Worm (Caenorhabditis elegans) whole organism, L1 larva: Measurements from ENCODE around the gene pdl-1.
A peak's percentile ranks its signal among the peaks of the same experiment; 100 is the strongest.

Experiments used
- C04F5.9 ChIP-seq: sonication (generic microtip); optimal IDR thresholded peaks from 2 replicates; lab custom pipeline; 2016; ENCODE audit warnings: missing genetic modification characterization, missing compliant biosample characterization
- Y116A8C.19 ChIP-seq: sonication (generic microtip); optimal IDR thresholded peaks from 2 replicates; lab custom pipeline; 2016; ENCODE audit warnings: missing compliant biosample characterization, missing genetic modification characterization, borderline replicate concordance
- ama-1 ChIP-seq: fragments of 150-350 bp; optimal IDR thresholded peaks from 2 replicates; lab custom pipeline; 2014
- ceh-8 ChIP-seq: fragments of 200-800 bp; sonication (Bioruptor generic); optimal IDR thresholded peaks from 2 replicates; lab custom pipeline; 2018; ENCODE audit warnings: mild to moderate bottlenecking, missing genetic modification characterization, moderate library complexity, missing compliant biosample characterization
- ceh-88 ChIP-seq: fragments of 200-800 bp; sonication (Bioruptor generic); IDR thresholded peaks from 2 replicates; pipeline ENCODE4 v1.3.6; 2022; ENCODE audit warnings: missing genetic modification characterization, missing compliant biosample characterization
- dsc-1 ChIP-seq: sonication (generic microtip); optimal IDR thresholded peaks from 2 replicates; lab custom pipeline; 2016; ENCODE audit warnings: mild to moderate bottlenecking, missing genetic modification characterization, missing compliant biosample characterization
- efl-1 ChIP-seq, 4 experiments: fragments of 150-350 bp; optimal IDR thresholded peaks in 3 of 4; peaks in 1 of 4; 1 replicate in 1 of 4; 2 replicates in 3 of 4; lab custom pipeline; 2014; ENCODE audit warnings: missing biosample characterization in 2 of 4, missing genetic modification characterization in 2 of 4, missing genetic modification reagents in 2 of 4
- efl-3 ChIP-seq: fragments of 200-800 bp; sonication (Bioruptor generic); optimal IDR thresholded peaks from 2 replicates; lab custom pipeline; 2018; ENCODE audit warnings: mild to moderate bottlenecking, missing genetic modification characterization, missing compliant biosample characterization
- egl-13 ChIP-seq: sonication (generic microtip); optimal IDR thresholded peaks from 2 replicates; lab custom pipeline; 2016; ENCODE audit warnings: missing genotype, missing genetic modification reagents, missing genetic modification characterization, missing compliant biosample characterization
- egl-27 ChIP-seq, 2 experiments: fragments of 150-350 bp in 1 of 2; sonication (generic microtip); optimal IDR thresholded peaks; 3 replicates each; lab custom pipeline; 2017 to 2018; ENCODE audit warnings: missing biosample characterization in 2 of 2, missing genetic modification characterization in 2 of 2, missing genetic modification reagents in 2 of 2
- elt-2 ChIP-seq: sonication (generic microtip); optimal IDR thresholded peaks from 2 replicates; lab custom pipeline; 2016; ENCODE audit warnings: missing genetic modification characterization, mild to moderate bottlenecking, inconsistent platforms, missing compliant biosample characterization, missing genetic modification reagents
- fkh-8 ChIP-seq: sonication (generic microtip); optimal IDR thresholded peaks from 2 replicates; lab custom pipeline; 2016; ENCODE audit warnings: mild to moderate bottlenecking, missing genetic modification characterization, missing compliant biosample characterization
- grh-1 ChIP-seq: fragments of 200-800 bp; sonication (Bioruptor generic); IDR thresholded peaks from 2 replicates; pipeline ENCODE4 v1.3.6; 2022; ENCODE audit warnings: missing genetic modification reagents, missing genetic modification characterization, missing compliant biosample characterization
- hlh-4 ChIP-seq: sonication (generic microtip); optimal IDR thresholded peaks from 2 replicates; lab custom pipeline; 2016; ENCODE audit warnings: mild to moderate bottlenecking, missing genetic modification characterization, missing compliant biosample characterization
- hpl-2 ChIP-seq: fragments of 150-350 bp; optimal IDR thresholded peaks from 2 replicates; lab custom pipeline; 2014; ENCODE audit warnings: missing biosample characterization, missing genetic modification reagents, missing genetic modification characterization
- irx-1 ChIP-seq: sonication (generic microtip); optimal IDR thresholded peaks from 2 replicates; lab custom pipeline; 2016; ENCODE audit warnings: missing genetic modification characterization, missing compliant biosample characterization
- isw-1 ChIP-seq: fragments of 200-800 bp; sonication (Bioruptor generic); IDR thresholded peaks from 2 replicates; pipeline ENCODE4 v1.3.6; 2022; ENCODE audit warnings: missing genetic modification characterization, missing compliant biosample characterization
- jun-1 ChIP-seq: fragments of 150-350 bp; optimal IDR thresholded peaks from 2 replicates; lab custom pipeline; 2014; ENCODE audit warnings: missing biosample characterization, missing genetic modification reagents, missing genetic modification characterization
- lin-13 ChIP-seq: fragments of 150-350 bp; optimal IDR thresholded peaks from 2 replicates; lab custom pipeline; 2014; ENCODE audit warnings: missing biosample characterization, missing genetic modification reagents, missing genetic modification characterization
- lin-14 ChIP-seq: fragments of 200-800 bp; sonication (Bioruptor generic); optimal IDR thresholded peaks from 2 replicates; lab custom pipeline; 2018; ENCODE audit warnings: mild to moderate bottlenecking, missing genetic modification characterization, moderate library complexity, missing compliant biosample characterization
- lin-35 ChIP-seq, 2 experiments: fragments of 150-350 bp; optimal IDR thresholded peaks; 2 replicates each; lab custom pipeline; 2014; ENCODE audit warnings: missing biosample characterization in 2 of 2, missing genetic modification characterization in 2 of 2, missing genetic modification reagents in 2 of 2
- mep-1 ChIP-seq: fragments of 150-350 bp; optimal IDR thresholded peaks from 2 replicates; lab custom pipeline; 2014; ENCODE audit warnings: missing biosample characterization, missing genetic modification characterization
- nhr-12 ChIP-seq: sonication (generic microtip); optimal IDR thresholded peaks from 2 replicates; lab custom pipeline; 2017; ENCODE audit warnings: missing biosample characterization, missing genetic modification characterization
- nhr-237 ChIP-seq: fragments of 150-350 bp; optimal IDR thresholded peaks from 2 replicates; lab custom pipeline; 2014; ENCODE audit warnings: missing biosample characterization, missing genetic modification characterization
- nhr-47 ChIP-seq: sonication (generic microtip); optimal IDR thresholded peaks from 2 replicates; lab custom pipeline; 2016; ENCODE audit warnings: mild to moderate bottlenecking, missing genetic modification characterization, moderate library complexity, missing compliant biosample characterization
- nhr-76 ChIP-seq: sonication (generic microtip); optimal IDR thresholded peaks from 2 replicates; lab custom pipeline; 2017; ENCODE audit warnings: missing biosample characterization, missing genetic modification characterization
- nhr-85 ChIP-seq: sonication (generic microtip); peaks from one replicate; lab custom pipeline; 2016; ENCODE audit warnings: missing genetic modification characterization, inconsistent platforms, missing compliant biosample characterization
- nhr-90 ChIP-seq: sonication (generic microtip); optimal IDR thresholded peaks from 2 replicates; lab custom pipeline; 2016; ENCODE audit warnings: mild to moderate bottlenecking, missing genetic modification characterization, missing compliant biosample characterization; ENCODE audit not compliant: poor library complexity
- sox-4 ChIP-seq: sonication (generic microtip); optimal IDR thresholded peaks from 2 replicates; lab custom pipeline; 2016; ENCODE audit warnings: missing genetic modification characterization, missing compliant biosample characterization
- sup-37 ChIP-seq: fragments of 200-800 bp; sonication (Bioruptor generic); optimal IDR thresholded peaks from 2 replicates; lab custom pipeline; 2018; ENCODE audit warnings: mild to moderate bottlenecking, missing genetic modification characterization, missing compliant biosample characterization
- tlp-1 ChIP-seq: fragments of 150-350 bp; optimal IDR thresholded peaks from 2 replicates; lab custom pipeline; 2014; ENCODE audit warnings: missing biosample characterization, missing genetic modification characterization
- unc-130 ChIP-seq: fragments of 150-350 bp; optimal IDR thresholded peaks from 2 replicates; lab custom pipeline; 2017; ENCODE audit warnings: missing biosample characterization, missing genetic modification characterization, inconsistent platforms
- unc-62 ChIP-seq: fragments of 150-350 bp; optimal IDR thresholded peaks from 2 replicates; lab custom pipeline; 2014; ENCODE audit warnings: missing biosample characterization, missing genetic modification reagents, missing genetic modification characterization
- xbp-1 ChIP-seq: sonication (generic microtip); optimal IDR thresholded peaks from 2 replicates; lab custom pipeline; 2016; ENCODE audit warnings: missing genetic modification characterization, missing compliant biosample characterization
- zip-4 ChIP-seq: fragments of 200-800 bp; sonication (Bioruptor generic); optimal IDR thresholded peaks from 2 replicates; lab custom pipeline; 2018; ENCODE audit warnings: mild to moderate bottlenecking, missing genetic modification characterization, moderate library complexity, missing compliant biosample characterization
- ztf-11 ChIP-seq, 2 experiments: sonication (generic microtip); optimal IDR thresholded peaks; 2 replicates each; lab custom pipeline; 2016 to 2017; ENCODE audit warnings: missing genetic modification characterization in 2 of 2, missing biosample characterization in 1 of 2, missing compliant biosample characterization in 1 of 2

Gene pdl-1

DNA sequence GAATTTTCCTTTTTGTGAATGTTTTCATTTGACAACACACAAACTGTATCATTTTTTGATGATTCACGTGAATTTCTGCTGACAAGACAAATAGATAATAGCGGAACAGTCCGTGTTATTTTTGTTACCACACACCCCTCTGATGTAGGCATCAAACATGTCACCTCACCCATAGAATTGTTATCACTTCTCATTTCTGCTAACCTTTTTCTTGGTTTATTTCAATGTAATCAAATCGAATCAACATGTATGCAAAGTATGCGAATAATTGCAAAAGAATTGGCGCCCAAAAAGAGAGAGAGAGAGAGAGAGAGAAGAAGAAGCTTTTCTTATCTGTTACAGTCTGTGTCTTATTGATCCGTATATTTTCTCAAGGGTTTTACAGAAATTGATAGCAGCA lies 26.2 kb upstream of the pdl-1 start (continued):
- TF ChIP-seq irx-1 (tag; lab: Kevin White, UChicago) (no peak), sox-4 (tag; lab: Kevin White, UChicago) (no peak), efl-3 (GFP tag; lab: Kevin White, UChicago) (no peak), lin-14 (GFP tag; lab: Kevin White, UChicago) (peak; percentile 40), unc-130 (tag; lab: Kevin White, UChicago) (no peak), nhr-237 (tag; lab: Kevin White, UChicago) (no peak), nhr-76 (tag; lab: Kevin White, UChicago) (no peak), hpl-2 (GFP tag; lab: Kevin White, UChicago) (no peak), nhr-90 (tag; lab: Kevin White, UChicago) (peak; percentile 19), jun-1 (tag; lab: Kevin White, UChicago) (no peak), C04F5.9 (tag; lab: Kevin White, UChicago) (no peak), grh-1 (GFP tag; lab: Robert Waterston, UW) (no peak), elt-2 (tag; lab: Kevin White, UChicago) (peak; percentile 83), lin-13 (no peak), hlh-4 (tag; lab: Kevin White, UChicago) (no peak), zip-4 (GFP tag; lab: Kevin White, UChicago) (no peak), isw-1 (GFP tag; lab: Robert Waterston, UW) (no peak), xbp-1 (tag; lab: Kevin White, UChicago) (no peak), egl-27 (tag; optimal IDR thresholded peaks at IDR 0.05; lab: Kevin White, UChicago) (no peak), lin-35 (GFP tag; optimal IDR thresholded peaks at IDR 0.05; lab: Kevin White, UChicago) (peak in 1 of 2 experiments; percentile 50), tlp-1 (tag; lab: Kevin White, UChicago) (no peak)

DNA sequence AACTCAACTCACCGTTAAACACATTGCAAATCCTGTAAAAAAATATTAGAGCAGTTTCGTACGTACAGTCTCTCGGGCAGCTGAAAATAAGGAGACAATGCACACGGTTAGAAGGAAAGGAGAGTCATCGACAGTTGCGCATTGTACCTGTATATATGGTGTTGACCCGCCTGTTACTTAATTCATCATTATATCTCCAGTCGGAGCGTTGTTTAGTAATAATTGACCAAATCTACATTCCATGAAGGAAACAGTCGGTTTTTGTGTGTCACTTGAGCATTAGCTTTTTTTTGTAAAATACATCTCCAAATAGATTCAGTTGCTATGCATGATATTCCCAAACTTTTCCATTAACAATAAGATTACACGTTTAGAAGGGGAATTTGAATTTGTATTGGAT lies 22.1 kb upstream of the pdl-1 start, which contains the start of gene C27H5.12:
Gene C27H5.12, minus strand, starts transcription at position 101 of the 400 bp plus-strand sequence.
- TF ChIP-seq sup-37 (GFP tag; lab: Kevin White, UChicago) (no peak), egl-13 (tag; lab: Kevin White, UChicago) (no peak), fkh-8 (tag; lab: Kevin White, UChicago) (no peak), mep-1 (tag; lab: Kevin White, UChicago) (no peak), zip-4 (GFP tag; lab: Kevin White, UChicago) (no peak)

DNA sequence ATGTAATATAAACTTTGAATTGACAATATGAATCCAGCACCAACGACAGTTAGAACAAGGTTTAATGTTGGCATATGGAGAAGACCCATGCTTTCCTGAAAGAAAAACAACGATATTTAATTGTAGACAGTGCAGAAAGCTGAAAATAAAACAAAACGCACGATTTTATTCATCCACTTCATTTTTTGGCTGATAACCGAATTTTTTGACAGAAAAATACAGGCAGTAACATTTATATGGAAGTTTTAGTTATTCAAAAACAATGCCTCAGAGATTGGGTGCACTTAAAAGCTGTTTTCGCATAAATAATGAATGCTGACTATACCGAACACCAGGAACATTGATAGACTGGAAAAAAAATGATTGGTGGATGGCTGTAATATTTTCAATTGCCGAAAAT lies 17.9 kb upstream of the pdl-1 start, which contains the start of gene mfsd-13.2:
Gene mfsd-13.2, minus strand, starts transcription at position 101 of the 400 bp plus-strand sequence.
- no peak for TF ChIP-seq efl-1 (optimal IDR thresholded peaks at IDR 0.05; lab: Kevin White, UChicago)
- TF ChIP-seq efl-1 (GFP tag; optimal IDR thresholded peaks at IDR 0.05 in 1 of 2; lab: Kevin White, UChicago): no peak
- no peak for TF ChIP-seq nhr-47 (tag; lab: Kevin White, UChicago)
- peak; percentile 26 for TF ChIP-seq nhr-85
- no peak for TF ChIP-seq dsc-1 (tag; lab: Kevin White, UChicago)

DNA sequence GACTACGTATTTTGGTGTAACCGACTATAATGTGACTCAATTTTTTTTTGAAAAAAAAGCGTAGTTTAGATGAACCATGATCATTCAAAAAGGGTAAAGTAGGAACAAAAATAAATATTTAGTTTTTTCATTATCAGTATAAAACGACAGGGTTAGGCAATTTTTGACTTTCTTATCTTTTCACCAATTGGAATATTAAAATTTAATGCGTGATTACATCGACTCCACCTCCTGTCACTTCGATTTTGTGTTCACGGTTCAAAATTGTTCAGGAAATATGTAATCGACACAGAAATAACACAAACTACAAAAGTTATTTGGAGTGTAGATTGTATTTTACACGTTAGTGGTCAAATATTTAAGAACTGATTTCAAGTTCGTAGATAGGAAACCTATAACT lies 16.8 kb upstream of the pdl-1 start:
- TF ChIP-seq elt-2 (tag; lab: Kevin White, UChicago) (peak; percentile 55), ama-1 (lab: Kevin White, UChicago) (no peak)

DNA sequence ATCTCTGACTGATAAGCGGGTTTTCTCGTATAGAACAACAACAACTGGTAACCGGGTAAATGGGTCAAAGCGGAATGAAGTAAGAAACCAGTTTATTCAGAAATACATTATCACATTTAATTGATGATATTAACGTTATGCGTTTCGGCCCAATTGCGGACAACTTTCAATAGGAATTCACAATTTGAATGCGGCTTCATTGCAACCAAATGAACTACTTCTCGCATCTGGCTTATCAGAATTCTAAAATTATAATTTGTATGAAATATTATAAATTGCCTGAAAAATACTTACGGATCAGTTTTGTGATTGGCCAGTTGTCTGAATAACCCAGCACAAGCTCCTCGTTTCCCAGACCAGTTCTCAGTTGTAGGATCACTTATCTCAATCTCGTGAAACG lies 14.9 kb upstream of the pdl-1 start, which contains the start of gene col-36:
Gene col-36, minus strand, starts transcription at position 101 of the 400 bp plus-strand sequence.
- TF ChIP-seq isw-1 (GFP tag; lab: Robert Waterston, UW): no peak
- TF ChIP-seq Y116A8C.19 (tag; lab: Kevin White, UChicago): no peak
- TF ChIP-seq ceh-8 (GFP tag; lab: Kevin White, UChicago): no peak
- no peak for TF ChIP-seq ceh-88
- no peak for TF ChIP-seq sup-37 (GFP tag; lab: Kevin White, UChicago)
- no peak for TF ChIP-seq unc-62
- no peak for TF ChIP-seq ztf-11 (tag; optimal IDR thresholded peaks at IDR 0.05; lab: Kevin White, UChicago)
- TF ChIP-seq egl-13 (tag; lab: Kevin White, UChicago): no peak
- TF ChIP-seq nhr-12: no peak
- no peak for TF ChIP-seq hlh-4 (tag; lab: Kevin White, UChicago)
